Worm (Caenorhabditis elegans) whole organism, L2 larva: ENCODE measurements around the gene F47C12.13.
A peak's percentile ranks its signal among the peaks of the same experiment; 100 is the strongest.

Source experiments
- C34F6.9 ChIP-seq: fragments of 150-350 bp; optimal IDR thresholded peaks from 2 replicates; lab custom pipeline; 2014; ENCODE audit warnings: missing biosample characterization, missing genetic modification characterization
- F13H6.1 ChIP-seq: sonication (generic microtip); optimal IDR thresholded peaks from 2 replicates; lab custom pipeline; 2016; ENCODE audit warnings: missing genetic modification characterization, missing compliant biosample characterization
- R02D3.7 ChIP-seq: fragments of 150-350 bp; optimal IDR thresholded peaks from 2 replicates; lab custom pipeline; 2014; ENCODE audit warnings: missing biosample characterization, missing genetic modification characterization
- Y55F3AM.14 ChIP-seq: fragments of 200-800 bp; sonication (Bioruptor generic); optimal IDR thresholded peaks from 2 replicates; lab custom pipeline; 2018; ENCODE audit warnings: mild to moderate bottlenecking, missing genetic modification characterization, missing compliant biosample characterization
- ZK546.5 ChIP-seq: sonication (generic microtip); optimal IDR thresholded peaks from 2 replicates; lab custom pipeline; 2017; ENCODE audit warnings: missing biosample characterization, missing genetic modification characterization
- alr-1 ChIP-seq: fragments of 150-350 bp; optimal IDR thresholded peaks from 2 replicates; lab custom pipeline; 2014; ENCODE audit warnings: missing biosample characterization, missing genetic modification characterization
- aly-2 ChIP-seq: fragments of 150-350 bp; optimal IDR thresholded peaks from 2 replicates; lab custom pipeline; 2014; ENCODE audit warnings: missing biosample characterization, missing genetic modification characterization
- ama-1 ChIP-seq: fragments of 150-350 bp; optimal IDR thresholded peaks from 2 replicates; lab custom pipeline; 2018; ENCODE audit warnings: inconsistent platforms
- blmp-1 ChIP-seq: sonication (generic microtip); optimal IDR thresholded peaks from 2 replicates; lab custom pipeline; 2017; ENCODE audit warnings: missing genetic modification characterization, mild to moderate bottlenecking, missing compliant biosample characterization, antibody characterized with exemption, moderate library complexity; ENCODE audit not compliant: insufficient read depth
- ceh-16 ChIP-seq: fragments of 150-350 bp; optimal IDR thresholded peaks from 2 replicates; lab custom pipeline; 2014; ENCODE audit warnings: missing biosample characterization, missing genetic modification characterization
- ceh-82 ChIP-seq: fragments of 150-350 bp; optimal IDR thresholded peaks from 2 replicates; lab custom pipeline; 2014; ENCODE audit warnings: missing biosample characterization, missing genetic modification characterization
- crh-2 ChIP-seq: sonication (generic microtip); optimal IDR thresholded peaks from 2 replicates; lab custom pipeline; 2017; ENCODE audit warnings: missing biosample characterization, missing genetic modification characterization
- dmd-4 ChIP-seq: sonication (generic microtip); optimal IDR thresholded peaks from 2 replicates; lab custom pipeline; 2017; ENCODE audit warnings: missing biosample characterization, missing genetic modification characterization
- egl-27 ChIP-seq: sonication (generic microtip); optimal IDR thresholded peaks from 3 replicates; lab custom pipeline; 2017; ENCODE audit warnings: missing biosample characterization, missing genetic modification reagents, missing genetic modification characterization
- elt-1 ChIP-seq: fragments of 150-350 bp; optimal IDR thresholded peaks from 2 replicates; lab custom pipeline; 2014; ENCODE audit warnings: missing biosample characterization, missing genetic modification characterization
- elt-3 ChIP-seq: sonication (generic microtip); optimal IDR thresholded peaks from 2 replicates; lab custom pipeline; 2017; ENCODE audit warnings: missing biosample characterization, missing genetic modification characterization
- fos-1 ChIP-seq: fragments of 150-350 bp; optimal IDR thresholded peaks from 2 replicates; lab custom pipeline; 2014; ENCODE audit warnings: missing biosample characterization, missing genetic modification characterization
- gmeb-1 ChIP-seq: fragments of 150-350 bp; optimal IDR thresholded peaks from 2 replicates; lab custom pipeline; 2014; ENCODE audit warnings: missing biosample characterization, missing genetic modification characterization
- lin-11 ChIP-seq: fragments of 150-350 bp; sonication (generic microtip); optimal IDR thresholded peaks from 2 replicates; lab custom pipeline; 2014; ENCODE audit warnings: missing biosample characterization, missing genetic modification characterization, inconsistent platforms, mixed read lengths
- lin-13 ChIP-seq: fragments of 150-350 bp; optimal IDR thresholded peaks from 2 replicates; lab custom pipeline; 2014; ENCODE audit warnings: missing biosample characterization, missing genetic modification reagents, missing genetic modification characterization
- lin-39 ChIP-seq: fragments of 150-350 bp; optimal IDR thresholded peaks from 2 replicates; lab custom pipeline; 2014; ENCODE audit warnings: missing biosample characterization, missing genetic modification reagents, missing genetic modification characterization
- lsy-2 ChIP-seq, 2 experiments: fragments of 150-350 bp in 1 of 2; sonication (generic microtip) in 1 of 2; optimal IDR thresholded peaks; 2 replicates each; lab custom pipeline; 2014 to 2017; ENCODE audit warnings: missing biosample characterization in 2 of 2, missing genetic modification characterization in 2 of 2
- mab-5 ChIP-seq: fragments of 150-350 bp; optimal IDR thresholded peaks from 2 replicates; lab custom pipeline; 2014; ENCODE audit warnings: missing biosample characterization, missing genetic modification characterization
- mbf-1 ChIP-seq: sonication (generic microtip); optimal IDR thresholded peaks from 2 replicates; lab custom pipeline; 2017; ENCODE audit warnings: missing biosample characterization, missing genetic modification characterization
- mdl-1 ChIP-seq, 2 experiments: fragments of 150-350 bp in 1 of 2; sonication (generic microtip) in 1 of 2; optimal IDR thresholded peaks; 2 replicates each; lab custom pipeline; 2017; ENCODE audit warnings: missing biosample characterization in 2 of 2, missing genetic modification characterization in 2 of 2
- nhr-10 ChIP-seq: sonication (generic microtip); optimal IDR thresholded peaks from 2 replicates; lab custom pipeline; 2017; ENCODE audit warnings: missing biosample characterization, missing genetic modification characterization
- nhr-11 ChIP-seq: fragments of 150-350 bp; optimal IDR thresholded peaks from 2 replicates; lab custom pipeline; 2014; ENCODE audit warnings: missing biosample characterization, missing genetic modification characterization
- nhr-12 ChIP-seq: fragments of 150-350 bp; optimal IDR thresholded peaks from 2 replicates; lab custom pipeline; 2014; ENCODE audit warnings: missing biosample characterization, missing genetic modification characterization
- nhr-129 ChIP-seq: fragments of 150-350 bp; optimal IDR thresholded peaks from 2 replicates; lab custom pipeline; 2014; ENCODE audit warnings: missing biosample characterization, missing genetic modification characterization
- nhr-21 ChIP-seq: fragments of 150-350 bp; optimal IDR thresholded peaks from 2 replicates; lab custom pipeline; 2014; ENCODE audit warnings: missing biosample characterization, missing genetic modification characterization
- nhr-23 ChIP-seq: fragments of 150-350 bp; optimal IDR thresholded peaks from 2 replicates; lab custom pipeline; 2014; ENCODE audit warnings: missing biosample characterization, missing genetic modification reagents, missing genetic modification characterization
- nhr-237 ChIP-seq: fragments of 150-350 bp; optimal IDR thresholded peaks from 2 replicates; lab custom pipeline; 2014; ENCODE audit warnings: missing biosample characterization, missing genetic modification characterization
- nhr-25 ChIP-seq: fragments of 150-350 bp; sonication (generic microtip); optimal IDR thresholded peaks from 3 replicates; lab custom pipeline; 2014; ENCODE audit warnings: missing biosample characterization, missing genetic modification characterization
- nhr-6 ChIP-seq: fragments of 150-350 bp; optimal IDR thresholded peaks from 2 replicates; lab custom pipeline; 2014; ENCODE audit warnings: missing biosample characterization, missing genetic modification characterization
- nhr-77 ChIP-seq: fragments of 150-350 bp; optimal IDR thresholded peaks from 2 replicates; lab custom pipeline; 2014; ENCODE audit warnings: missing biosample characterization, missing genetic modification characterization
- peb-1 ChIP-seq: fragments of 150-350 bp; optimal IDR thresholded peaks from 2 replicates; lab custom pipeline; 2014; ENCODE audit warnings: missing biosample characterization, missing genetic modification characterization
- sem-4 ChIP-seq: fragments of 150-350 bp; optimal IDR thresholded peaks from 2 replicates; lab custom pipeline; 2014; ENCODE audit warnings: missing biosample characterization, missing genetic modification reagents, missing genetic modification characterization
- skn-1 ChIP-seq: sonication (generic microtip); optimal IDR thresholded peaks from 2 replicates; lab custom pipeline; 2017; ENCODE audit warnings: missing biosample characterization, missing genetic modification characterization
- sma-3 ChIP-seq: sonication (generic microtip); optimal IDR thresholded peaks from 2 replicates; lab custom pipeline; 2016; ENCODE audit warnings: missing genetic modification reagents, missing genetic modification characterization, missing compliant biosample characterization
- sma-9 ChIP-seq, 2 experiments: fragments of 150-350 bp in 1 of 2; sonication (generic microtip) in 1 of 2; optimal IDR thresholded peaks; 2 replicates each; lab custom pipeline; 2014 to 2016; ENCODE audit warnings: missing genetic modification characterization in 2 of 2, mild to moderate bottlenecking in 1 of 2, missing biosample characterization in 1 of 2, missing compliant biosample characterization in 1 of 2, missing genetic modification reagents in 1 of 2, moderate library complexity in 1 of 2
- snpc-4 ChIP-seq: fragments of 150-350 bp; optimal IDR thresholded peaks from 2 replicates; lab custom pipeline; 2014; ENCODE audit warnings: missing biosample characterization, missing genetic modification characterization
- unc-39 ChIP-seq: fragments of 150-350 bp; optimal IDR thresholded peaks from 2 replicates; lab custom pipeline; 2014; ENCODE audit warnings: missing biosample characterization, missing genetic modification characterization
- unc-55 ChIP-seq: fragments of 150-350 bp; sonication (generic microtip); optimal IDR thresholded peaks from 3 replicates; lab custom pipeline; 2014; ENCODE audit warnings: missing biosample characterization, missing genetic modification reagents, missing genetic modification characterization
- unc-62 ChIP-seq: fragments of 150-350 bp; optimal IDR thresholded peaks from 2 replicates; lab custom pipeline; 2014; ENCODE audit warnings: missing biosample characterization, missing genetic modification reagents, missing genetic modification characterization
- zag-1 ChIP-seq: fragments of 150-350 bp; optimal IDR thresholded peaks from 2 replicates; lab custom pipeline; 2014; ENCODE audit warnings: missing biosample characterization, missing genetic modification characterization
- ztf-1 ChIP-seq: fragments of 200-800 bp; sonication (Bioruptor generic); conservative IDR thresholded peaks from 2 replicates; pipeline ENCODE4 v1.3.6; 2022; ENCODE audit warnings: missing genetic modification characterization, missing compliant biosample characterization
- ztf-11 ChIP-seq: sonication (generic microtip); optimal IDR thresholded peaks from 2 replicates; lab custom pipeline; 2017; ENCODE audit warnings: missing biosample characterization, missing genetic modification characterization
- ztf-4 ChIP-seq: fragments of 150-350 bp; optimal IDR thresholded peaks from 2 replicates; lab custom pipeline; 2014; ENCODE audit warnings: missing biosample characterization, missing genetic modification characterization

F47C12.13 gene

DNA sequence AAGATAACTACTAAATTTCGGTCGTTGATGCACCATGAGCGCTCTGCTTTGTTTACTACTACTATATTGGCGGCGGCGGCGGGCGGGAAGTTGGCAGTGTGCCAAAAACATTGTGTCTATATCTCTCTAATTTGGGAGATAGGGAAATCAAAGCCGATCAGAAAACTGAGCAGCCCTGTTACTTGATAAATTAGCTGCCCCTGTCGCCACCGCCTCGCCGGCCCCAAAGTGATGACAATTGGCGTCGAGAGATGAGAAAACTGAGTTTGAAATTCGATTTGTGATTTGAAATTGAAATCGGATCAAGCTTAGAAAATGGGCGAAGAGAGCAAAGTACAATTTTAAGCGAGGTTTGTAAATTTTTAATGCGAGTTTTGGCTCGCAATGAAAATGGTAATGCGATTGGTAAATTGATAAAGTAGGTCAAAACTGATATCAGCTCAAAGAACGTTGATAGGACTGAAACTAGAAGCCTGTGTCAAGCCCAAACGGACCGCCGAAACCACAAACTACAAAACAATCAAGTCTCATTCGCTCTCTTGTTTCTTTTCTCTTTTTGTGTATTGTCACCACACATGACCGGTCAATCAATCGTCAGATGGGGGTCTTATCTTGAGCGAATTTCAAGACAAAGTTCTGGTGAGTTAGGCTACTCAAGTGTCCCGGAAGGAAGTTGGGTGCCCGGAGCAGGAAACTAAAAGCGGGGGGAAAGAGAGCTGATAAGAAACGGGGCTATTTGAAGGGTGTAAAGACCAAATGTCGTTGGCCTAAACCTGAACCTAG is 33.1 kb upstream of the F47C12.13 start:
- TF ChIP-seq fos-1 (tag; lab: Kevin White, UChicago), result peak; percentile 17
- TF ChIP-seq sma-9 (GFP tag; optimal IDR thresholded peaks at IDR 0.05; lab: Kevin White, UChicago), result peak; percentile 28
- no peak for TF ChIP-seq sma-9 (tag; optimal IDR thresholded peaks at IDR 0.05; lab: Kevin White, UChicago)
- TF ChIP-seq egl-27 (tag; lab: Kevin White, UChicago), result no peak
- no peak for TF ChIP-seq C34F6.9
- TF ChIP-seq F13H6.1, result peak; percentile 20
- no peak for TF ChIP-seq nhr-25 (tag; lab: Kevin White, UChicago)

- TF ChIP-seq mab-5 (tag; lab: Kevin White, UChicago), result peak; percentile 6
- TF ChIP-seq nhr-6 (tag; lab: Kevin White, UChicago), result no peak
- TF ChIP-seq snpc-4 (tag; lab: Kevin White, UChicago), result no peak
- no peak for TF ChIP-seq mbf-1 (tag; lab: Kevin White, UChicago)
- TF ChIP-seq crh-2, result peak; percentile 54
- peak; percentile 41 for TF ChIP-seq ztf-4 (tag; lab: Kevin White, UChicago)
- TF ChIP-seq nhr-11 (tag; lab: Kevin White, UChicago), result no peak
- peak; percentile 24 for TF ChIP-seq ceh-16 (tag; lab: Kevin White, UChicago)
- no peak for TF ChIP-seq aly-2 (tag; lab: Kevin White, UChicago)
- no peak for TF ChIP-seq unc-62 (GFP tag; lab: Kevin White, UChicago)
- TF ChIP-seq nhr-77 (tag; lab: Kevin White, UChicago), result no peak
- TF ChIP-seq F13H6.1, result peak; percentile 87
- no peak for TF ChIP-seq ZK546.5 (tag; lab: Kevin White, UChicago)
- TF ChIP-seq sma-3, result peak; percentile 65
- no peak for TF ChIP-seq skn-1 (tag; lab: Kevin White, UChicago)
- no peak for TF ChIP-seq alr-1 (tag; lab: Kevin White, UChicago)
- TF ChIP-seq lin-13 (GFP tag; lab: Kevin White, UChicago), result peak; percentile 16
- TF ChIP-seq dmd-4 (tag; lab: Kevin White, UChicago), result no peak
- no peak for TF ChIP-seq peb-1
- TF ChIP-seq Y55F3AM.14 (GFP tag; lab: Kevin White, UChicago), result peak; percentile 48
- TF ChIP-seq nhr-12, result no peak
- TF ChIP-seq elt-3 (tag; lab: Kevin White, UChicago), result no peak
- peak; percentile 82 for TF ChIP-seq sem-4 (tag; lab: Kevin White, UChicago)
- peak; percentile 55 for TF ChIP-seq ama-1 (lab: Kevin White, UChicago)
- TF ChIP-seq ztf-11 (tag; lab: Kevin White, UChicago), result no peak
- TF ChIP-seq sma-9 (GFP tag; optimal IDR thresholded peaks at IDR 0.05; lab: Kevin White, UChicago), result peak; percentile 89
- no peak for TF ChIP-seq sma-9 (tag; optimal IDR thresholded peaks at IDR 0.05; lab: Kevin White, UChicago)
- no peak for TF ChIP-seq lin-39 (tag; lab: Kevin White, UChicago)
- TF ChIP-seq fos-1 (tag; lab: Kevin White, UChicago), result no peak
- TF ChIP-seq nhr-10 (tag; lab: Kevin White, UChicago), result no peak
- peak; percentile 94 to 95 for TF ChIP-seq mdl-1 (tag; optimal IDR thresholded peaks at IDR 0.05; lab: Kevin White, UChicago)
- no peak for TF ChIP-seq nhr-23 (tag; lab: Kevin White, UChicago)
- TF ChIP-seq blmp-1 (tag; lab: Kevin White, UChicago), result peak; percentile 35
- TF ChIP-seq unc-39 (tag; lab: Kevin White, UChicago), result no peak
- TF ChIP-seq ceh-82 (tag; lab: Kevin White, UChicago), result no peak
- no peak for TF ChIP-seq R02D3.7
- TF ChIP-seq elt-1 (tag; lab: Kevin White, UChicago), result no peak
- TF ChIP-seq nhr-129 (tag; lab: Kevin White, UChicago), result peak; percentile 55
- TF ChIP-seq unc-55 (GFP tag; lab: Kevin White, UChicago), result peak; percentile 35
- peak; percentile 46 for TF ChIP-seq lin-11 (tag; lab: Kevin White, UChicago)
- TF ChIP-seq egl-27 (tag; lab: Kevin White, UChicago), result peak; percentile 24
- TF ChIP-seq C34F6.9, result peak; percentile 63
- no peak for TF ChIP-seq gmeb-1 (tag; lab: Kevin White, UChicago)
- TF ChIP-seq zag-1 (tag; lab: Kevin White, UChicago), result no peak
- TF ChIP-seq lsy-2 (tag; optimal IDR thresholded peaks at IDR 0.05; lab: Kevin White, UChicago), result peak in 1 of 2 experiments; percentile 65
- TF ChIP-seq nhr-237 (tag; lab: Kevin White, UChicago), result no peak
- TF ChIP-seq ztf-1, result no peak
- TF ChIP-seq nhr-21, result peak; percentile 63
- peak; percentile 87 for TF ChIP-seq nhr-25 (tag; lab: Kevin White, UChicago)
Measured at ce11 chrIV:4025923-4026322, 31.7 kb upstream of the F47C12.13 start.
